Fruit fly (Drosophila melanogaster): ENCODE data around the gene E23.

DNA sequence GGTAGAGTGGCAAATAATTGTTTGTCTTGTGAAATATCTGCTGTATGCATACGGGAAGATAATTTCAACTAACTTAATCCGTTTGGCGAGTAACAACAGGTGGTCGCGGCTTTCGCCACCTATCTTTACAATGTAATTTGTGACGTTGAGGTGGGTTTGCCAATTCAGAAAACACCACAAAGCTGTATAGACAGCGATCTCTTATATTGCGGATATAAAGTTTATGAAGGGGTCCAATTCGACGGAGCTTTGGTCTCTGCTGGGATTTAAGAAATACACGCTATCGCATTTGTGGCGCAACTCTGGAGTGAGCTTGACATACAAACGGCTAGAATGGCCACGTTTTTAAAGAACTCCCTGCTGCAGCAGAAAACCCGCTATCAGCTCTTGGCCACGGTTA, 27.0 kb downstream of the E23 start, which contains the start of gene CG33282:
- TF ChIP-seq D1 (tag; optimal IDR thresholded peaks at IDR 0.05) = no peak
- no peak for TF ChIP-seq CG13204 (GFP tag; optimal IDR thresholded peaks at IDR 0.05)
- TF ChIP-seq CG32121 (GFP tag; IDR thresholded peaks at IDR 0.05) = no peak
- no peak for TF ChIP-seq CG17806 (tag; optimal IDR thresholded peaks at IDR 0.05)
- no peak for TF ChIP-seq rn (GFP tag; IDR thresholded peaks at IDR 0.05)
- no peak for TF ChIP-seq EcR (GFP tag; optimal IDR thresholded peaks at IDR 0.05)

Data from whole organism, pupa.